Worm (Caenorhabditis elegans): ENCODE measurements around the gene cogc-2.

cogc-2 gene

DNA sequence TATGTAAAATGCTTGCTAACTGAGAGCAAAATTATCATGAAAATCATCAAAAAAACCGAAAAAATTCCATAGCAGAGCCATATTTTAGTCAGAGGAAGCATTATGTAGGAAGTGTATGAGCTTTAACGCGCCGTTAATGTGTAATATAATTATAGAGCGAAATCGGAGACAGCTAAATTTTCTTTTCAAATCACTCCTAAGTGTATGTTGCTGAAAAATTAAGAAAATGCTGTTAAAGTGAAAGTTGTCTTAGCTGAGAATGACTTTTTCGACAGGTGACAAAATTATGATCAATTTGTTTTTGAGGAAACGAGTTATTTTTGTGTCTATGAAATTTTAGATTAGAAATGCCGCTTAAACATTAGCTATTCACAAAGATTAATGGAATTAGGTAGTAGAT, 35.7 kb upstream of the cogc-2 start, which contains the start of gene srg-50:
srg-50 (minus strand) TSS at position 101 of the 400 bp plus-strand sequence.
- TF ChIP-seq tlp-1 (tag; optimal IDR thresholded peaks at IDR 0.05) (no peak), hpl-2 (GFP tag; optimal IDR thresholded peaks at IDR 0.05) (no peak)

- TF ChIP-seq mef-2 (tag; optimal IDR thresholded peaks at IDR 0.05) (no peak), fkh-10 (GFP tag; optimal IDR thresholded peaks at IDR 0.05) (no peak), tbx-2 (tag; optimal IDR thresholded peaks at IDR 0.05) (no peak)
Observed at ce11 chrIV:7072110-7072509, 32.7 kb upstream of the cogc-2 start, which contains the start of gene srg-48. Gene srg-48 (plus strand): TSS chrIV:7072410.

DNA sequence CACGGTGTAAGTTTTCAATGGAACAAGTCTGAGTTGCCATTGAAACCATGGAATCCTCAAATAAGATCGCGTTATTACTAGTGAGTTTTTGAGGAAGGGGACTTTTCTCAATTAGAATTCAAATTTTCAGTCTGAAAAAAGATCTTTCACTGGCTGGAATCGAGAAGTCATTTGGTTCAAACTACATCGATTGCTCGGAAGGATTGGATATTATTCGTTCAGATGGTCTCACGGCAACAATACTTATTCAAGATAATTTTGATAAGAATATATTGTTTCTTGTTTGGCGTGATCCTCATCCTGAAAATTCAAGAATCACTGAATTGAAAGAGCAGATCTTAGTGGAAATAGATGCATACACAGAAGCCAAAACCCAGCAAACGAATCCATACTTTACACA, 28.1 kb upstream of the cogc-2 start:
- no peak for TF ChIP-seq zip-4 (GFP tag; optimal IDR thresholded peaks at IDR 0.05)
- TF ChIP-seq nhr-28 (tag; optimal IDR thresholded peaks at IDR 0.05), result no peak

DNA sequence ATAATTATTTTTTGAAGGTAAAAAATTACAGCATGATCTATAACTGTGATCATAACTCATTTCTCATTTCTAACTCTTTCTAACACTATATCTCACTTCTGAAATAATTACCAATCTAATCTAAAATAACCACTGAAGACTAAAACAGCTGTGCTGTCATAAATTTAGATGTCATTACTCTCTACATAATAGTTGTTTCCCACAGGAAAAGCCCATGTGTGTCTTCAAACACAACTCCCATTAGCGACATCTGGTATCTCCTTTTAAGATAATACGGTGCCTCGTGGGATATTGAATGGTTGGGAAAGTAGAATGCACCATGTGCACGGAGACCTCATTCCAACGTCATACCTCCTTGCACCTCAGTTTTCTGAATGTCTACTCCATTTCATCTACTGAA, 25.6 kb upstream of the cogc-2 start, which contains the start of gene Y43B11AL.1:
Y43B11AL.1 (plus strand) TSS at position 301 of the 400 bp plus-strand sequence.
- TF ChIP-seq sox-4 (tag; optimal IDR thresholded peaks at IDR 0.05) (no peak), zip-4 (GFP tag; optimal IDR thresholded peaks at IDR 0.05) (no peak), nhr-47 (tag; optimal IDR thresholded peaks at IDR 0.05) (no peak), pqm-1 (tag; optimal IDR thresholded peaks at IDR 0.05) (no peak), efl-1 (optimal IDR thresholded peaks at IDR 0.05) (no peak), efl-1 (GFP tag; optimal IDR thresholded peaks at IDR 0.05 in 1 of 2) (no peak), ceh-90 (tag; optimal IDR thresholded peaks at IDR 0.05) (no peak)

DNA sequence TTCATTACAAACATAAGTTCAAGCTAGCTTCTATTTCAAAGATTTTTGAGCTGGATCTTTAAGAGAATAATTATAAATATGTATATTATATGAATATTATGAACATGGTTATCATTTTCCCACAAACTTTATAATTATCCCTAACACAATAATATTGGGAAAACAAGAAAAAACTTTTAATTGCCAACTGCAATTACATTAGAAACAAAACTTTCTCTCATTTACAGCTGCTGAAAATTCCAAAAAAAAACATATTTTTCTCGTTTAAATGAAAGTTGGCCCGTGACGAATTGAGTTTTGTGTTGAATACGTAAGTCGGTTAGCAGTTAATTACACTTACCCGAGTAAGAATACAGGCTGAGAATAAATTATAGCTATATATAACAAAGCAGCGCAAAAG, 23.3 kb upstream of the cogc-2 start:
- TF ChIP-seq mef-2 (tag; optimal IDR thresholded peaks at IDR 0.05) (no peak), lin-35 (GFP tag; optimal IDR thresholded peaks at IDR 0.05) (no peak), rnt-1 (tag; optimal IDR thresholded peaks at IDR 0.05) (no peak), fkh-8 (tag; optimal IDR thresholded peaks at IDR 0.05) (no peak), nhr-47 (tag; optimal IDR thresholded peaks at IDR 0.05) (no peak), unc-62 (GFP tag; optimal IDR thresholded peaks at IDR 0.05) (no peak), C16A3.4 (tag; optimal IDR thresholded peaks at IDR 0.05) (no peak), mdl-1 (tag; optimal IDR thresholded peaks at IDR 0.05) (no peak), ceh-63 (GFP tag; optimal IDR thresholded peaks at IDR 0.05) (no peak)

ce11 chrIV:7057677-7058076, 18.3 kb upstream of the cogc-2 start, which contains the start of gene srx-50:
Gene srx-50 (plus strand): TSS chrIV:7057977.
- TF ChIP-seq nhr-47 (tag; optimal IDR thresholded peaks at IDR 0.05) (no peak), ces-1 (GFP tag; optimal IDR thresholded peaks at IDR 0.05) (no peak), lin-35 (GFP tag; optimal IDR thresholded peaks at IDR 0.05) (no peak), aly-2 (tag; optimal IDR thresholded peaks at IDR 0.05) (no peak), lin-13 (GFP tag; optimal IDR thresholded peaks at IDR 0.05) (no peak), nhr-28 (tag; optimal IDR thresholded peaks at IDR 0.05) (no peak), mef-2 (tag; optimal IDR thresholded peaks at IDR 0.05) (no peak), hlh-17 (GFP tag; optimal IDR thresholded peaks at IDR 0.05; ENCODE audit: borderline replicate concordance) (no peak), ceh-90 (tag; optimal IDR thresholded peaks at IDR 0.05) (no peak), ceh-88 (GFP tag; IDR thresholded peaks at IDR 0.05) (no peak), sup-37 (GFP tag; optimal IDR thresholded peaks at IDR 0.05) (no peak)

ce11 chrIV:7052135-7052534, 12.8 kb upstream of the cogc-2 start:
- TF ChIP-seq nhr-28 (tag; optimal IDR thresholded peaks at IDR 0.05) (no peak), C16A3.4 (tag; optimal IDR thresholded peaks at IDR 0.05) (no peak), alr-1 (tag; optimal IDR thresholded peaks at IDR 0.05; ENCODE audit: borderline replicate concordance) (no peak), aly-2 (tag; optimal IDR thresholded peaks at IDR 0.05) (no peak), vab-15 (tag; optimal IDR thresholded peaks at IDR 0.05) (no peak)

ce11 chrIV:7051515-7051914, 12.1 kb upstream of the cogc-2 start:
- TF ChIP-seq nhr-85 (tag), result peak; percentile 4
- TF ChIP-seq sox-4 (tag; optimal IDR thresholded peaks at IDR 0.05), result no peak
- 0 out of 2 replicates have a peak, but pooled peaks have one; percentile 4 for TF ChIP-seq grh-1 (GFP tag; IDR thresholded peaks at IDR 0.05)
